Worm (Caenorhabditis elegans) whole organism, L4/young adult: ENCODE measurements around the gene ZC13.10.

Source experiments
- W03F9.2 ChIP-seq: fragments of 150-350 bp; optimal IDR thresholded peaks from 2 replicates; lab custom pipeline; 2014; ENCODE audit warnings: missing biosample characterization, missing genetic modification characterization
- dao-5 ChIP-seq: sonication (generic microtip); optimal IDR thresholded peaks from 2 replicates; lab custom pipeline; 2016; ENCODE audit warnings: missing genotype, missing genetic modification characterization, moderate library complexity, missing compliant biosample characterization
- him-1 ChIP-seq: sonication (generic microtip); optimal IDR thresholded peaks from 2 replicates; lab custom pipeline; 2016; ENCODE audit warnings: missing genotype, missing genetic modification reagents, missing genetic modification characterization, missing compliant biosample characterization

DNA sequence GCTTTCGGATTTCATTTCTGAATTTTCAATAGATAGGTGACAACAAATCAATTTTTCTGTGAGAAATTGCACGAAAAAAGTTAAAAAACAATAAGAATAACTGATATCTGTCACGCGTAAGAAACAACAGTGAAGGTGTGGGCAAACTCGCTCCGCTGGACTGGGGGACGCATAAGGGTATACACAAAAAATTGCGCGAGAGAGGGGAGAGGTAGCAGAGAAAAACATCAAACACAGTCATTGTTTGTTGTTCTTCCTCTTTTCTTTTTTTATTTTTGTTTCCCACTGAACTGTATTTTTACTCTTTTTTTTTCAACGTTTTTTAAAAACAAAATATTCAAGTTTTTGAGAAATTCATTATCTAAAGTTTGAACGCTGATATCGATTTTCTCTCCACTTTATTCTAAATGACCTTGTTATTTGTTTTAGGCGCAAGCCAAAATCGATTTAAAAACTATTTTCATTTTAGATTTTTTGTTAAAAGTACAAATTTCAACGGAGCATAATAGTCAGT, 22.1 kb upstream of the ZC13.10 start, which contains the start of the genes pifk-1 and tbc-11:
- TF ChIP-seq W03F9.2 (tag; lab: Kevin White, UChicago) (peak; percentile 63), dao-5 (tag; lab: Kevin White, UChicago) (no peak), him-1 (tag; lab: Kevin White, UChicago) (no peak)
